Fruit fly (Drosophila melanogaster): Measurements from ENCODE around the gene GstO1.

GstO1 gene

dm6 chr3L:8553125-8553524 is 28.5 kb upstream of the GstO1 start:
- TF ChIP-seq CG16779 (GFP tag; IDR thresholded peaks at IDR 0.05), result 0 out of 2 replicates have a peak, but pooled peaks have one; percentile 21
- no peak for TF ChIP-seq Hr39 (optimal IDR thresholded peaks at IDR 0.05)
- TF ChIP-seq CG7987 (GFP tag; optimal IDR thresholded peaks at IDR 0.05), result no peak
- peak; percentile 70 for TF ChIP-seq CG12769 (tag; optimal IDR thresholded peaks at IDR 0.05)
- TF ChIP-seq ci (GFP tag; IDR thresholded peaks at IDR 0.05), result peak; percentile 54; the same call in 1 of the 3 replicates
- TF ChIP-seq sisA (GFP tag; IDR thresholded peaks at IDR 0.05), result no peak
- TF ChIP-seq CG5245 (GFP tag; optimal IDR thresholded peaks at IDR 0.05), result no peak
- TF ChIP-seq NFAT (GFP tag; IDR thresholded peaks at IDR 0.05), result 0 out of 2 replicates have a peak, but pooled peaks have one; percentile 46
- TF ChIP-seq dpn (GFP tag; optimal IDR thresholded peaks at IDR 0.05), result peak in 1 of 2 experiments; percentile 2
- no peak for TF ChIP-seq CG9797 (GFP tag; optimal IDR thresholded peaks at IDR 0.05)
- TF ChIP-seq jumu (GFP tag; optimal IDR thresholded peaks at IDR 0.05), result peak; percentile 12
- peak in 1 of 2 experiments; percentile 11 for TF ChIP-seq bsh (GFP tag; optimal IDR thresholded peaks at IDR 0.05)
- peak; percentile 13 for TF ChIP-seq her (GFP tag; optimal IDR thresholded peaks at IDR 0.05)
- no peak for TF ChIP-seq zf30C (GFP tag; optimal IDR thresholded peaks at IDR 0.05)
- no peak for TF ChIP-seq nau (GFP tag; optimal IDR thresholded peaks at IDR 0.05)
- no peak for TF ChIP-seq h (optimal IDR thresholded peaks at IDR 0.05)
- no peak for TF ChIP-seq CG6791 (GFP tag; IDR thresholded peaks at IDR 0.05; ENCODE audit: partially characterized antibody)
- no peak for TF ChIP-seq CG9817 (tag; optimal IDR thresholded peaks at IDR 0.05)
- TF ChIP-seq cwo (GFP tag; optimal IDR thresholded peaks at IDR 0.05), result peak; percentile 13
- peak; percentile 56; the same call in 1 of the 2 replicates for TF ChIP-seq CG9932 (GFP tag; IDR thresholded peaks at IDR 0.05)
- TF ChIP-seq CG12299 (tag; optimal IDR thresholded peaks at IDR 0.05), result no peak
- peak; percentile 4 for TF ChIP-seq CG2678 (tag; optimal IDR thresholded peaks at IDR 0.05)
- TF ChIP-seq Rfx (GFP tag; IDR thresholded peaks at IDR 0.05), result peak; percentile 60
- no peak for TF ChIP-seq CG8290 (GFP tag; optimal IDR thresholded peaks at IDR 0.05)
- peak in 1 of 2 experiments; percentile 42 for TF ChIP-seq CG8290 (tag; optimal IDR thresholded peaks at IDR 0.05)
- 0 out of 3 replicates have a peak, but pooled peaks have one; percentile 23 for TF ChIP-seq z (GFP tag; IDR thresholded peaks at IDR 0.05)
- peak; percentile 16 for TF ChIP-seq org-1 (GFP tag; optimal IDR thresholded peaks at IDR 0.05)
- peak; percentile 43 for TF ChIP-seq CG2120 (GFP tag; optimal IDR thresholded peaks at IDR 0.05)
- peak; percentile 81 for TF ChIP-seq CG10543 (GFP tag; optimal IDR thresholded peaks at IDR 0.05)
- TF ChIP-seq Oli (tag; optimal IDR thresholded peaks at IDR 0.05), result peak; percentile 18
- TF ChIP-seq CG17359 (tag; optimal IDR thresholded peaks at IDR 0.05), result no peak
- TF ChIP-seq Blimp-1 (GFP tag; optimal IDR thresholded peaks at IDR 0.05), result peak; percentile 0
- TF ChIP-seq CG15269 (tag; optimal IDR thresholded peaks at IDR 0.05), result peak; percentile 3
- no peak; the same call in 1 of the 2 replicates for TF ChIP-seq aop (GFP tag; IDR thresholded peaks at IDR 0.05)
- 0 out of 2 replicates have a peak, but pooled peaks have one; percentile 15 for TF ChIP-seq CG6689 (GFP tag; IDR thresholded peaks at IDR 0.05)
- TF ChIP-seq grau (tag; optimal IDR thresholded peaks at IDR 0.05), result peak; percentile 91
- TF ChIP-seq dysf (GFP tag; IDR thresholded peaks at IDR 0.05), result peak; percentile 50; the same call in 1 of the 3 replicates
- peak; percentile 42; the same call in 2 of the 4 replicates for TF ChIP-seq Gug (GFP tag; IDR thresholded peaks at IDR 0.05)
- peak; percentile 61 for TF ChIP-seq row (GFP tag; IDR thresholded peaks at IDR 0.05)
- TF ChIP-seq HHEX (GFP tag; optimal IDR thresholded peaks at IDR 0.05), result no peak
- peak; percentile 3 for TF ChIP-seq CG17385 (GFP tag; optimal IDR thresholded peaks at IDR 0.05)
- 0 out of 2 replicates have a peak, but pooled peaks have one; percentile 34 for TF ChIP-seq slbo (GFP tag; IDR thresholded peaks at IDR 0.05)
- TF ChIP-seq peb (GFP tag; IDR thresholded peaks at IDR 0.05), result 0 out of 2 replicates have a peak, but pooled peaks have one; percentile 6
- TF ChIP-seq CHES-1-like (GFP tag; optimal IDR thresholded peaks at IDR 0.05), result peak; percentile 4
- TF ChIP-seq Jarid2 (GFP tag; optimal IDR thresholded peaks at IDR 0.05), result no peak
- peak; percentile 92 for TF ChIP-seq CG6175 (GFP tag; IDR thresholded peaks at IDR 0.05)
- no peak for TF ChIP-seq fd3F (GFP tag; optimal IDR thresholded peaks at IDR 0.05)
- TF ChIP-seq kah (GFP tag; optimal IDR thresholded peaks at IDR 0.05), result peak; percentile 62
- peak; percentile 23; the same call in 1 of the 3 replicates for TF ChIP-seq so (GFP tag; IDR thresholded peaks at IDR 0.05)
- TF ChIP-seq hb (GFP tag; IDR thresholded peaks at IDR 0.05; ENCODE audit: partially characterized antibody), result no peak
- no peak for TF ChIP-seq run (tag; optimal IDR thresholded peaks at IDR 0.05)

Measured in whole organism, embryonic.